Worm (Caenorhabditis elegans) whole organism, midembryonic: Measurements from ENCODE around the gene Y50D7A.10.

Experiments used
- T22C8.4 ChIP-seq: fragments of 200-800 bp; sonication (Bioruptor generic); IDR thresholded peaks from 2 replicates; pipeline ENCODE4 v1.3.6; 2022; ENCODE audit warnings: missing genetic modification characterization, missing compliant biosample characterization
- flt-1 ChIP-seq: fragments of 200-800 bp; sonication (Bioruptor generic); IDR thresholded peaks from 2 replicates; pipeline ENCODE4 v1.3.6; 2022; ENCODE audit warnings: missing genetic modification characterization, missing compliant biosample characterization
- klf-2 ChIP-seq: fragments of 200-800 bp; sonication (Bioruptor generic); conservative IDR thresholded peaks from 2 replicates; pipeline ENCODE4 v1.3.6; 2022; ENCODE audit warnings: missing genetic modification reagents, missing genetic modification characterization, missing compliant biosample characterization
- med-1 ChIP-seq: sonication (generic microtip); optimal IDR thresholded peaks from 2 replicates; lab custom pipeline; 2017; ENCODE audit warnings: missing genetic modification characterization, mild to moderate bottlenecking, missing compliant biosample characterization, antibody characterized with exemption, missing genetic modification reagents; ENCODE audit not compliant: insufficient read depth
- ref-1 ChIP-seq: fragments of 200-800 bp; sonication (Bioruptor generic); conservative IDR thresholded peaks from 2 replicates; pipeline ENCODE4 v1.3.6; 2022; ENCODE audit warnings: missing genetic modification reagents, missing genetic modification characterization, missing compliant biosample characterization
- tab-1 ChIP-seq: fragments of 200-800 bp; sonication (Bioruptor generic); IDR thresholded peaks from 2 replicates; pipeline ENCODE4 v1.3.6; 2022; ENCODE audit warnings: missing genetic modification characterization, missing compliant biosample characterization
- ztf-29 ChIP-seq: fragments of 200-800 bp; sonication (Bioruptor generic); IDR thresholded peaks from 2 replicates; pipeline ENCODE4 v1.3.6; 2022; ENCODE audit warnings: missing genetic modification reagents, missing genetic modification characterization, missing compliant biosample characterization

DNA sequence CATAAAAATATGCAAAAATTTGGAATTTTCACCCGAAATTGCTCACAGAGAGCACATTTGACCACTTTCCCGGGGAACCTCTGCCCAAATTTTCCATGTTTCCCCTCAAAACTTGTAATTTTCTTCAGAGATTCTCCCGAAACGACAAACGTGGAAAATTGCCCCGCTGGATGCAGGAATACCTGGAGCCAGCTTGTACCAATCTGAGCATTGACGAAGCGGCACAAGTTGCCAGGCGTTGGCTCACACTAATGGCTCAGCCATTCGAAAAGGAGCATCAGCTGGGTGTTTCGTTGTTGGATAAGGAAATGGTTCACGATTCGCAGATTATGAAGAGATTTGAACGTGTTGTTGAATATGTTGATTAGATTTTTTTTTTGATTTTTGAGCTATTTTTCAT lies 32.8 kb upstream of the Y50D7A.10 start:
- no peak for TF ChIP-seq klf-2 (GFP tag; lab: Robert Waterston, UW)
- no peak for TF ChIP-seq med-1 (GFP tag; lab: Kevin White, UChicago)
- TF ChIP-seq T22C8.4 (GFP tag; lab: Robert Waterston, UW), result no peak
- TF ChIP-seq ztf-29 (GFP tag; lab: Robert Waterston, UW), result no peak
- no peak for TF ChIP-seq tab-1 (GFP tag; lab: Robert Waterston, UW)
- no peak for TF ChIP-seq ref-1 (GFP tag; lab: Robert Waterston, UW)
- TF ChIP-seq flt-1 (GFP tag; lab: Robert Waterston, UW), result no peak
